Worm (Caenorhabditis elegans): ENCODE data around the gene smex-1.

smex-1 gene

ce11 chrV:8259016-8259415, 36.8 kb downstream of the smex-1 start, which contains the start of gene C16D9.1:
C16D9.1 (plus strand) TSS chrV:8259316.
- TF ChIP-seq tbx-9 (tag; optimal IDR thresholded peaks at IDR 0.05; ENCODE audit: borderline replicate concordance) (no peak), F33H1.4 (GFP tag; IDR thresholded peaks at IDR 0.05) (no peak), dpff-1 (tag; optimal IDR thresholded peaks at IDR 0.05) (no peak), mel-28 (tag; optimal IDR thresholded peaks at IDR 0.05; ENCODE audit: borderline replicate concordance) (no peak), snpc-1.3 (tag; optimal IDR thresholded peaks at IDR 0.05; ENCODE audit: insufficient read depth) (no peak), Y79H2A.3 (GFP tag; conservative IDR thresholded peaks at IDR 0.05) (no peak), mxl-1 (tag; optimal IDR thresholded peaks at IDR 0.05) (no peak), Y53F4B.3 (GFP tag; IDR thresholded peaks at IDR 0.05) (no peak), B0261.1 (tag; optimal IDR thresholded peaks at IDR 0.05) (no peak), ceh-40 (GFP tag; IDR thresholded peaks at IDR 0.05) (no peak), B0336.3 (GFP tag; IDR thresholded peaks at IDR 0.05) (no peak), cebp-1 (GFP tag; IDR thresholded peaks at IDR 0.05) (no peak), cebp-1 (tag; optimal IDR thresholded peaks at IDR 0.05) (no peak), nfya-1 (tag; optimal IDR thresholded peaks at IDR 0.05; ENCODE audit: borderline replicate concordance, insufficient read depth) (no peak), F23B12.7 (tag; optimal IDR thresholded peaks at IDR 0.05; ENCODE audit: insufficient read depth) (no peak), tbp1 (GFP tag; optimal IDR thresholded peaks at IDR 0.05) (no peak), ets-4 (GFP tag; optimal IDR thresholded peaks at IDR 0.05) (no peak)

DNA sequence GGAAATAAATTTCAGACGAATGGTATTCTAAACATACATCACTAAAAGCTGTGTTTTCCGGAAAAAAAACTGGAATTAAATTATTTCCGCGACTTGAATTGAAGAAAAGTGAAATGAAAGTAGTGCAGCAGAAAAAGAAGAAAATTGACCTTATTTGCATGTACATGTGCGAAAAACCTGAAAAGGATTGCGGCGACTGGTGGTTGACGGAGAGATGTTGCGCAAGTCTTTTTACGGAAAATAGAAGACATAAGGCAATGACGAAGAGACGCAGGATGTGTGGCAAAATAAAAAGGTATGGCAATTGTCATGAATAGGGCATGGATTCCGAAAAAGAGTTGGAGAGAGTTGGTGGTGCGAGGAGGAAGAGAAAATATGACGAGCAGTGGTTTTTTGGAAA, 40.8 kb downstream of the smex-1 start:
- TF ChIP-seq rec-8 (tag; optimal IDR thresholded peaks at IDR 0.05) = no peak
- TF ChIP-seq tbx-9 (tag; optimal IDR thresholded peaks at IDR 0.05; ENCODE audit: borderline replicate concordance) = no peak
- TF ChIP-seq ceh-40 (GFP tag; IDR thresholded peaks at IDR 0.05) = no peak
- no peak for TF ChIP-seq gei-17 (GFP tag; optimal IDR thresholded peaks at IDR 0.05)
- no peak for TF ChIP-seq nfyb-1 (GFP tag; IDR thresholded peaks at IDR 0.05)
- no peak for TF ChIP-seq egl-44 (GFP tag; IDR thresholded peaks at IDR 0.05)
- TF ChIP-seq lin-54 (GFP tag; optimal IDR thresholded peaks at IDR 0.05) = no peak
- no peak for TF ChIP-seq ceh-58 (GFP tag; IDR thresholded peaks at IDR 0.05)
- TF ChIP-seq hlh-12 (tag; optimal IDR thresholded peaks at IDR 0.05) = no peak
- TF ChIP-seq F23B12.7 (tag; optimal IDR thresholded peaks at IDR 0.05; ENCODE audit: insufficient read depth) = no peak
- TF ChIP-seq K11D2.4 (GFP tag; IDR thresholded peaks at IDR 0.05) = no peak
- TF ChIP-seq F49E8.2 (tag; optimal IDR thresholded peaks at IDR 0.05; ENCODE audit: insufficient read depth) = no peak
- no peak for TF ChIP-seq nhr-120 (GFP tag; IDR thresholded peaks at IDR 0.05)
- TF ChIP-seq mxl-1 (tag; optimal IDR thresholded peaks at IDR 0.05) = no peak
- TF ChIP-seq him-1 (tag; optimal IDR thresholded peaks at IDR 0.05) = no peak
- TF ChIP-seq snpc-4 (GFP tag; optimal IDR thresholded peaks at IDR 0.05) = no peak
- TF ChIP-seq snpc-4 (tag; optimal IDR thresholded peaks at IDR 0.05) = no peak
- TF ChIP-seq C06A6.2 (GFP tag; conservative IDR thresholded peaks at IDR 0.05) = no peak

DNA sequence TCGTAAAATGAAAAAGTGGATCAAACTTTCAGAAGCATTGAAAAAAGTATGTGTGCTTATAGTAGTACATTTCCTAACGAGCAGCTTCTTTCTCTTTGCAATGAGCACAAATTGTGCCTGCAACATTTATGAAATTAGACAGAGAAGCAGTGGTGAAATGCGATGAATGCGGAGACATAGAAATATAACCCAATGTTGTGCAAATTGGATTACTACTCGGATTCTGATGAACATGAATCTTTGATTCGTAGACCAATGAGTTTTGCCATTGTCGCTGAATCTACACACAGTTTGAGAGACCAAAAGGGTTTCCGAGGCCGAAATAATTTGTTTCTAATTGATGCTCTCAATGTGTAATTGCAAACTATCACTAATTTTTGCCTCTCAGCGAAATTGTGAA, 41.8 kb downstream of the smex-1 start:
- TF ChIP-seq egrh-3 (GFP tag; IDR thresholded peaks at IDR 0.05) (no peak), ama-1 (optimal IDR thresholded peaks at IDR 0.05) (no peak), ama-1 (GFP tag; optimal IDR thresholded peaks at IDR 0.05) (no peak), dpl-1 (GFP tag; optimal IDR thresholded peaks at IDR 0.05) (no peak), chd-7 (tag; optimal IDR thresholded peaks at IDR 0.05) (no peak), xnd-1 (tag; optimal IDR thresholded peaks at IDR 0.05) (no peak), him-1 (tag; optimal IDR thresholded peaks at IDR 0.05) (no peak), aptf-2 (GFP tag; conservative IDR thresholded peaks at IDR 0.05) (no peak), ztf-26 (tag; optimal IDR thresholded peaks at IDR 0.05) (no peak), snpc-1.1 (tag; optimal IDR thresholded peaks at IDR 0.05; ENCODE audit: insufficient read depth) (no peak), ceh-91 (GFP tag; IDR thresholded peaks at IDR 0.05) (no peak), ccch-3 (GFP tag; optimal IDR thresholded peaks at IDR 0.05) (no peak), F55B11.4 (tag; optimal IDR thresholded peaks at IDR 0.05; ENCODE audit: borderline replicate concordance, insufficient read depth) (no peak), sptf-2 (GFP tag; optimal IDR thresholded peaks at IDR 0.05) (no peak), attf-5 (GFP tag; optimal IDR thresholded peaks at IDR 0.05) (no peak), Y95B8A.8 (GFP tag; IDR thresholded peaks at IDR 0.05) (no peak), let-607 (tag; optimal IDR thresholded peaks at IDR 0.05) (no peak)

Data from whole organism, young adult.